Fruit fly (Drosophila melanogaster): ENCODE results near the gene nab.

- no peak for TF ChIP-seq H2.0 (GFP tag; IDR thresholded peaks at IDR 0.05)
- TF ChIP-seq CG18476 (GFP tag; optimal IDR thresholded peaks at IDR 0.05) = no peak
- no peak for TF ChIP-seq Awh (GFP tag; IDR thresholded peaks at IDR 0.05)
- no peak for TF ChIP-seq tna (GFP tag; IDR thresholded peaks at IDR 0.05; ENCODE audit: partially characterized antibody)
- no peak for TF ChIP-seq Vsx1 (GFP tag; optimal IDR thresholded peaks at IDR 0.05)
- TF ChIP-seq Oli (tag; optimal IDR thresholded peaks at IDR 0.05) = no peak
- no peak for TF ChIP-seq fu2 (GFP tag; optimal IDR thresholded peaks at IDR 0.05)
- TF ChIP-seq CG3726 (GFP tag; IDR thresholded peaks at IDR 0.05) = no peak
These were observed 26.7 kb downstream of the nab start, which contains the start of gene ens for dm6 chr3L:4133724-4134678.

Data from whole organism, embryonic.